Fruit fly (Drosophila melanogaster) whole organism, prepupa: ENCODE data around the gene dunk.

Experiments
- Blimp-1 ChIP-seq: fragments of 200-800 bp; sonication (Bioruptor generic); optimal IDR thresholded peaks from 3 replicates; lab custom pipeline; 2017; ENCODE audit warnings: missing biosample characterization, missing genetic modification characterization, mild to moderate bottlenecking, moderate library complexity, missing genetic modification reagents
- CG10631 ChIP-seq: fragments of 200-800 bp; sonication (Bioruptor generic); optimal IDR thresholded peaks from 2 replicates; lab custom pipeline; 2016; ENCODE audit warnings: missing biosample characterization, missing genetic modification characterization
- CG10669 ChIP-seq: fragments of 200-800 bp; sonication (Bioruptor generic); optimal IDR thresholded peaks from 3 replicates; lab custom pipeline; 2018; ENCODE audit warnings: missing biosample characterization, mild to moderate bottlenecking, missing genetic modification characterization, moderate library complexity
- CG11762 ChIP-seq: fragments of 200-800 bp; sonication (Bioruptor generic); optimal IDR thresholded peaks from 3 replicates; lab custom pipeline; 2016; ENCODE audit warnings: missing biosample characterization, missing genetic modification characterization; ENCODE audit not compliant: insufficient read depth
- CG16779 ChIP-seq: fragments of 200-800 bp; sonication (Bioruptor generic); optimal IDR thresholded peaks from 3 replicates; lab custom pipeline; 2017; ENCODE audit warnings: missing biosample characterization, mild to moderate bottlenecking, missing genetic modification characterization
- CG3032 ChIP-seq: fragments of 200-800 bp; optimal IDR thresholded peaks from 2 replicates; lab custom pipeline; 2019; ENCODE audit warnings: missing biosample characterization, mild to moderate bottlenecking, missing genetic modification characterization, moderate library complexity
- CG31627 ChIP-seq: fragments of 200-800 bp; sonication (Bioruptor generic); optimal IDR thresholded peaks from 3 replicates; lab custom pipeline; 2016; ENCODE audit warnings: missing biosample characterization, missing genetic modification characterization
- CG3919 ChIP-seq: fragments of 200-800 bp; sonication (Bioruptor generic); optimal IDR thresholded peaks from 3 replicates; lab custom pipeline; 2016; ENCODE audit warnings: missing biosample characterization, missing genetic modification characterization
- CG4318 ChIP-seq: fragments of 200-800 bp; sonication (Bioruptor generic); optimal IDR thresholded peaks from 3 replicates; lab custom pipeline; 2017; ENCODE audit warnings: missing biosample characterization, mild to moderate bottlenecking, missing genetic modification characterization
- CG6163 ChIP-seq: fragments of 200-800 bp; sonication (Bioruptor generic); IDR thresholded peaks from 3 replicates; pipeline ENCODE4 v1.3.6; 2022; ENCODE audit warnings: missing biosample characterization, missing genetic modification characterization
- CG6276 ChIP-seq: fragments of 200-800 bp; sonication (Bioruptor generic); optimal IDR thresholded peaks from 2 replicates; lab custom pipeline; 2017; ENCODE audit warnings: missing biosample characterization, mild to moderate bottlenecking, missing genetic modification characterization
- CG6792 ChIP-seq: fragments of 200-800 bp; sonication (Bioruptor generic); optimal IDR thresholded peaks from 3 replicates; lab custom pipeline; 2016; ENCODE audit warnings: missing biosample characterization, missing genetic modification characterization
- CG6808 ChIP-seq: fragments of 200-800 bp; sonication (Bioruptor generic); optimal IDR thresholded peaks from 3 replicates; lab custom pipeline; 2017; ENCODE audit warnings: missing biosample characterization, missing genetic modification characterization, mild to moderate bottlenecking, moderate library complexity, missing genetic modification reagents
- CG6854 ChIP-seq: fragments of 200-800 bp; sonication (Bioruptor generic); optimal IDR thresholded peaks from 2 replicates; lab custom pipeline; 2017; ENCODE audit warnings: missing biosample characterization, mild to moderate bottlenecking, missing genetic modification characterization
- CG7368 ChIP-seq: fragments of 200-800 bp; sonication (Bioruptor generic); optimal IDR thresholded peaks from 3 replicates; lab custom pipeline; 2016; ENCODE audit warnings: missing biosample characterization, missing genetic modification characterization
- CG8319 ChIP-seq: fragments of 200-800 bp; sonication (Bioruptor generic); optimal IDR thresholded peaks from 3 replicates; lab custom pipeline; 2016; ENCODE audit warnings: missing biosample characterization, missing genetic modification characterization
- CG9139 ChIP-seq: fragments of 200-800 bp; sonication (Bioruptor generic); optimal IDR thresholded peaks from 3 replicates; lab custom pipeline; 2017; ENCODE audit warnings: missing biosample characterization, mild to moderate bottlenecking, missing genetic modification characterization
- Eip75B ChIP-seq: fragments of 200-800 bp; sonication (Bioruptor generic); optimal IDR thresholded peaks from 3 replicates; lab custom pipeline; 2016; ENCODE audit warnings: missing biosample characterization, missing genetic modification characterization
- Eip78C ChIP-seq: fragments of 200-800 bp; sonication (Bioruptor generic); peaks from one replicate; lab custom pipeline; 2016; ENCODE audit warnings: missing biosample characterization, missing genetic modification characterization
- Eip93F ChIP-seq: fragments of 200-800 bp; sonication (Bioruptor generic); optimal IDR thresholded peaks from 2 replicates; lab custom pipeline; 2016; ENCODE audit warnings: missing biosample characterization, mild to moderate bottlenecking, missing genetic modification characterization
- Ets21C ChIP-seq: fragments of 200-800 bp; sonication (Bioruptor generic); optimal IDR thresholded peaks from 3 replicates; lab custom pipeline; 2016; ENCODE audit warnings: missing biosample characterization, missing genetic modification characterization
- Ets96B ChIP-seq: fragments of 200-800 bp; optimal IDR thresholded peaks from 2 replicates; lab custom pipeline; 2019; ENCODE audit warnings: missing biosample characterization, mild to moderate bottlenecking, missing genetic modification characterization, moderate library complexity
- Gug ChIP-seq: fragments of 200-800 bp; sonication (Bioruptor generic); IDR thresholded peaks from 2 replicates; pipeline ENCODE4 v1.3.6; 2022; ENCODE audit warnings: missing biosample characterization, missing genetic modification characterization
- Hr39 ChIP-seq: fragments of 200-800 bp; sonication (Bioruptor generic); optimal IDR thresholded peaks from 2 replicates; lab custom pipeline; 2016; ENCODE audit warnings: missing biosample characterization, missing genetic modification characterization
- Hr4 ChIP-seq: fragments of 200-800 bp; sonication (Bioruptor generic); optimal IDR thresholded peaks from 3 replicates; lab custom pipeline; 2016; ENCODE audit warnings: missing biosample characterization, missing genetic modification characterization
- Met ChIP-seq: fragments of 200-800 bp; sonication (Bioruptor generic); optimal IDR thresholded peaks from 3 replicates; lab custom pipeline; 2016; ENCODE audit warnings: missing biosample characterization, missing genetic modification characterization
- OdsH ChIP-seq: fragments of 200-800 bp; sonication (Bioruptor generic); optimal IDR thresholded peaks from 3 replicates; lab custom pipeline; 2016; ENCODE audit warnings: missing biosample characterization, missing genetic modification characterization
- Smox ChIP-seq: fragments of 200-800 bp; sonication (Bioruptor generic); optimal IDR thresholded peaks from 3 replicates; lab custom pipeline; 2016; ENCODE audit warnings: missing biosample characterization, missing genetic modification characterization
- Sox102F ChIP-seq: fragments of 200-800 bp; sonication (Bioruptor generic); optimal IDR thresholded peaks from 2 replicates; lab custom pipeline; 2016; ENCODE audit warnings: missing biosample characterization, mild to moderate bottlenecking, missing genetic modification characterization
- Sox15 ChIP-seq: fragments of 200-800 bp; sonication (Bioruptor generic); optimal IDR thresholded peaks from 3 replicates; lab custom pipeline; 2016; ENCODE audit warnings: missing biosample characterization, missing genetic modification characterization
- achi ChIP-seq: fragments of 200-800 bp; sonication (Bioruptor generic); optimal IDR thresholded peaks from 3 replicates; lab custom pipeline; 2016; ENCODE audit warnings: missing biosample characterization, missing genetic modification characterization
- acj6 ChIP-seq: fragments of 200-800 bp; sonication (Bioruptor generic); optimal IDR thresholded peaks from 3 replicates; lab custom pipeline; 2016; ENCODE audit warnings: missing biosample characterization, missing genetic modification characterization
- cyc ChIP-seq: fragments of 200-800 bp; sonication (Bioruptor generic); optimal IDR thresholded peaks from 3 replicates; lab custom pipeline; 2016; ENCODE audit warnings: missing biosample characterization, missing genetic modification characterization
- dac ChIP-seq: fragments of 200-800 bp; sonication (Bioruptor generic); optimal IDR thresholded peaks from 2 replicates; lab custom pipeline; 2017; ENCODE audit warnings: missing biosample characterization, mild to moderate bottlenecking, missing genetic modification characterization
- dsx ChIP-seq: fragments of 200-800 bp; optimal IDR thresholded peaks from 3 replicates; lab custom pipeline; 2019; ENCODE audit warnings: missing biosample characterization, mild to moderate bottlenecking, missing genetic modification characterization, moderate library complexity; ENCODE audit not compliant: poor library complexity, severe bottlenecking
- esn ChIP-seq: fragments of 200-800 bp; sonication (Bioruptor generic); optimal IDR thresholded peaks from 2 replicates; lab custom pipeline; 2016; ENCODE audit warnings: missing biosample characterization, mild to moderate bottlenecking, missing genetic modification characterization, moderate library complexity
- lz ChIP-seq: fragments of 200-800 bp; sonication (Bioruptor generic); optimal IDR thresholded peaks from 3 replicates; lab custom pipeline; 2016; ENCODE audit warnings: missing biosample characterization, missing genetic modification characterization
- net ChIP-seq: fragments of 200-800 bp; sonication (Bioruptor generic); optimal IDR thresholded peaks from 3 replicates; lab custom pipeline; 2016; ENCODE audit warnings: missing biosample characterization, missing genetic modification characterization
- pdm3 ChIP-seq: fragments of 200-800 bp; sonication (Bioruptor generic); optimal IDR thresholded peaks from 3 replicates; lab custom pipeline; 2016; ENCODE audit warnings: missing biosample characterization, missing genetic modification characterization
- salr ChIP-seq, 2 experiments: fragments of 200-800 bp; sonication (Bioruptor generic); optimal IDR thresholded peaks; 3 replicates each; lab custom pipeline; 2016 to 2018; ENCODE audit warnings: missing biosample characterization in 2 of 2, missing genetic modification characterization in 2 of 2, mild to moderate bottlenecking in 1 of 2
- topi ChIP-seq: fragments of 200-800 bp; sonication (Bioruptor generic); optimal IDR thresholded peaks from 3 replicates; lab custom pipeline; 2016; ENCODE audit warnings: missing biosample characterization, missing genetic modification characterization

The dunk gene

DNA sequence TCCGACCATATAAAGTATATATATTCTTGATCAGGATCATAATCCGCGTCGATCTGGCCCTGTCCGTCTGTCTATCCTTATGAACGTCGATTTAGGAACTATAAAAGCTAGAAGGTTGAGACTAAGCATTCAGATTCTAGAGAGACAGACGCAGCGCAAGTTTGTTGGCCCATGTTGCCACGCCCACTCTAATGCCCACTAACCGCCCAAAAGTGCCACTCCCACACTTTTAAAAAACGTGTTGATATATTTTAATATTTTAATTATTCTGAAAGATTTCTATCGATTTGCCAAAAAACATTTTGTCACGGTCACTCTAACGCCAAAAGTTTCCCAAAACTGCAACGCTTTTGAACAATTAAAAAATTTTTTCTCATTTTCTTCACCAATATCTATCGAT lies 11.9 kb downstream of the dunk start:
- no peak for TF ChIP-seq CG6854

DNA sequence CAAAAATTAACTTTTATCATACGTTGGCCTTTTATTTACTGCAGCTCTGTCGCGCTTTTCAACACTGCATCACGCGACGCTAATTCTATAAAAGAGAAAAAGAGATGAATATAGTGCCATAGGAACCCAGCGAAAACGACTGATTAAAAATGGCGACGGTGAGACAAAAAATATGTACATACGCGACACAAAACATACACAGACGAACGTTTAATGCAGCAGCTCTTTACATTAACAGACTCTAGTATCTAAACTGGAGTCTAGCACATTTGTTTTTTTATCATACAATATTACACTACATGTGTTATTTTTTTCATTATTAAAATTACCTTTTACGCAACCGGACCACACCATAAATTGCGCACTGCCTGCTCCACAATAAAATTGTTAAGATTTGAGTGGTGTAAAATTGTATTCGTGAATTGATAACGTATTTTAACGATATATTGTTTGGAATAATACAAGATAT lies 17.2 kb downstream of the dunk start:
- TF ChIP-seq CG10669 (GFP tag; lab: Kevin White, UChicago) (no peak), dac (GFP tag; lab: Kevin White, UChicago) (no peak), acj6 (GFP tag; lab: Kevin White, UChicago) (no peak), Hr39 (GFP tag; lab: Kevin White, UChicago) (no peak), CG7368 (GFP tag; lab: Kevin White, UChicago) (no peak), Gug (GFP tag; lab: Robert Waterston, UW) (no peak), Blimp-1 (GFP tag; lab: Kevin White, UChicago) (peak; percentile 7), achi (GFP tag; lab: Kevin White, UChicago) (no peak), Eip93F (peak; percentile 12), CG4318 (no peak), CG6276 (no peak), Ets21C (GFP tag; lab: Kevin White, UChicago) (peak; percentile 9), CG6163 (GFP tag; lab: Robert Waterston, UW) (no peak), CG3919 (GFP tag; lab: Kevin White, UChicago) (no peak), cyc (GFP tag; lab: Kevin White, UChicago) (peak; percentile 3), CG6792 (GFP tag; lab: Kevin White, UChicago) (peak; percentile 19), Eip78C (GFP tag; lab: Kevin White, UChicago) (peak; percentile 50), Sox15 (GFP tag; lab: Kevin White, UChicago) (no peak), CG6854 (no peak), CG8319 (GFP tag; lab: Kevin White, UChicago) (no peak), Smox (peak; percentile 41), CG11762 (GFP tag; lab: Kevin White, UChicago) (no peak), CG16779 (no peak), CG10631 (no peak), topi (peak; percentile 40), pdm3 (GFP tag; lab: Kevin White, UChicago) (no peak), salr (GFP tag; optimal IDR thresholded peaks at IDR 0.05; lab: Kevin White, UChicago) (no peak), Met (GFP tag; lab: Kevin White, UChicago) (peak; percentile 30), net (no peak), esn (GFP tag; lab: Kevin White, UChicago) (peak; percentile 49), CG31627 (no peak), Hr4 (peak; percentile 3), Sox102F (GFP tag; lab: Kevin White, UChicago) (peak; percentile 50), Ets96B (tag; lab: Kevin White, UChicago) (no peak), dsx (no peak), CG9139 (no peak), CG6808 (GFP tag; lab: Kevin White, UChicago) (no peak), CG3032 (tag; lab: Kevin White, UChicago) (peak; percentile 0), Eip75B (GFP tag; lab: Kevin White, UChicago) (no peak), lz (peak; percentile 5)

DNA sequence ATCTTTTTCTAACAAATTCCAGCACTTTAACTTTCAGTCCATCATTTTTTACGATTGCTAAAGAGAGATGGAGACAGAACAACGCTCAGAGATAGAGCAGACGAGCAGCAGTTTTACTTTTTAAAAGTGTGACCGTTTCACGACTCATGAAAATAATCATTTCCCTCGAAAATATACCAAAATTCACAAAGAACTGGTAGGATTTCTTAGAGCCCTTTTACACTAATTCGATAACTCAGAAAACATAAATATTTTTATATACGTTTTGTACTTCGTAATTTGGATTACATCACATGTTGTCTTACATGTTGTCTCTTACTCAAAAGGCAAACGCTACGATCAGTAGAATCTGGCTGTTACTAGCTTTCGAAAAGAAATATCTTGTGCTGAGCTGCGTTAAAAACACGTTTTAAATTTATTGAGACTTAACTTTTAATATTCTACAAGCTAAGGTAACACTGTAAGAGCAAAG lies 17.7 kb downstream of the dunk start, which contains the start of gene Clamp:
TSS of gene Clamp (minus strand) at position 100 of the 472 bp plus-strand sequence.
- TF ChIP-seq CG3032 (tag; lab: Kevin White, UChicago): peak; percentile 29
- TF ChIP-seq OdsH (GFP tag; lab: Kevin White, UChicago): no peak
- peak; percentile 4 for TF ChIP-seq Hr4
- TF ChIP-seq CG6854: peak; percentile 15
- no peak for TF ChIP-seq CG6163 (GFP tag; lab: Robert Waterston, UW)
- peak; percentile 12 for TF ChIP-seq Eip78C (GFP tag; lab: Kevin White, UChicago)
